Fruit fly (Drosophila melanogaster) whole organism, embryonic: ENCODE results near the gene sr.

ENCODE experiments used
- Aef1 ChIP-seq: fragments of 200-800 bp; sonication (Bioruptor generic); IDR thresholded peaks from 3 replicates; pipeline ENCODE4 v1.3.6; 2022; ENCODE audit warnings: missing biosample characterization, missing genetic modification characterization
- Antp ChIP-seq: fragments of 200-800 bp; sonication (Bioruptor generic); optimal IDR thresholded peaks from 3 replicates; lab custom pipeline; 2016; ENCODE audit warnings: missing biosample characterization, missing genetic modification characterization
- Asciz ChIP-seq: fragments of 200-800 bp; sonication (Bioruptor generic); optimal IDR thresholded peaks from 2 replicates; lab custom pipeline; 2017; ENCODE audit warnings: missing biosample characterization, mild to moderate bottlenecking, missing genetic modification characterization, missing genetic modification reagents
- BtbVII ChIP-seq: fragments of 200-800 bp; sonication (Bioruptor generic); optimal IDR thresholded peaks from 3 replicates; lab custom pipeline; 2017; ENCODE audit warnings: missing biosample characterization, mild to moderate bottlenecking, missing genetic modification characterization
- CG11093 ChIP-seq: fragments of 200-800 bp; sonication (Bioruptor generic); IDR thresholded peaks from 3 replicates; pipeline ENCODE4 v1.3.6; 2022; ENCODE audit warnings: missing biosample characterization, missing genetic modification characterization
- CG11696 ChIP-seq: fragments of 200-800 bp; sonication (Bioruptor generic); IDR thresholded peaks from 2 replicates; pipeline ENCODE4 v1.3.6; 2022; ENCODE audit warnings: missing biosample characterization, missing genetic modification characterization
- CG12236 ChIP-seq: fragments of 200-800 bp; sonication (Bioruptor generic); optimal IDR thresholded peaks from 2 replicates; lab custom pipeline; 2016; ENCODE audit warnings: missing biosample characterization, missing genetic modification characterization
- CG13775 ChIP-seq: fragments of 200-800 bp; sonication (Bioruptor generic); optimal IDR thresholded peaks from 3 replicates; lab custom pipeline; 2017; ENCODE audit warnings: missing biosample characterization, mild to moderate bottlenecking, missing genetic modification characterization
- CG13894 ChIP-seq: fragments of 200-800 bp; sonication (Bioruptor generic); optimal IDR thresholded peaks from 3 replicates; lab custom pipeline; 2018; ENCODE audit warnings: missing biosample characterization, mild to moderate bottlenecking, missing genetic modification characterization, moderate library complexity
- CG17829 ChIP-seq: fragments of 200-800 bp; optimal IDR thresholded peaks from 2 replicates; lab custom pipeline; 2019; ENCODE audit warnings: missing biosample characterization, mild to moderate bottlenecking, missing genetic modification characterization, moderate library complexity
- CG1832 ChIP-seq: fragments of 200-800 bp; sonication (Bioruptor generic); optimal IDR thresholded peaks from 2 replicates; lab custom pipeline; 2017; ENCODE audit warnings: missing biosample characterization, mild to moderate bottlenecking, missing genetic modification characterization, inconsistent platforms
- CG18599 ChIP-seq: fragments of 200-800 bp; sonication (Bioruptor generic); optimal IDR thresholded peaks from 3 replicates; lab custom pipeline; 2017; ENCODE audit warnings: missing biosample characterization, missing genetic modification characterization, mild to moderate bottlenecking, moderate library complexity, missing genetic modification reagents
- CG2116 ChIP-seq: fragments of 200-800 bp; sonication (Bioruptor generic); optimal IDR thresholded peaks from 3 replicates; lab custom pipeline; 2018; ENCODE audit warnings: missing biosample characterization, mild to moderate bottlenecking, missing genetic modification characterization
- CG3995 ChIP-seq: fragments of 200-800 bp; sonication (Bioruptor generic); optimal IDR thresholded peaks from 3 replicates; lab custom pipeline; 2016; ENCODE audit warnings: missing biosample characterization, missing genetic modification characterization
- CG42726 ChIP-seq: fragments of 200-800 bp; sonication (Bioruptor generic); IDR thresholded peaks from 2 replicates; pipeline ENCODE4 v1.3.6; 2022; ENCODE audit warnings: missing biosample characterization, missing genetic modification characterization; ENCODE audit not compliant: partially characterized antibody
- CG4282 ChIP-seq: fragments of 200-800 bp; sonication (Bioruptor generic); optimal IDR thresholded peaks from 2 replicates; lab custom pipeline; 2016; ENCODE audit warnings: missing biosample characterization, missing genetic modification characterization
- CG4328 ChIP-seq: fragments of 200-800 bp; sonication (Bioruptor generic); optimal IDR thresholded peaks from 3 replicates; lab custom pipeline; 2017; ENCODE audit warnings: missing biosample characterization, missing genetic modification reagents, missing genetic modification characterization
- CG6175 ChIP-seq: fragments of 200-800 bp; sonication (Bioruptor generic); IDR thresholded peaks from 3 replicates; pipeline ENCODE4 v1.3.6; 2022; ENCODE audit warnings: missing biosample characterization, missing genetic modification characterization
- CG6765 ChIP-seq: fragments of 200-800 bp; sonication (Bioruptor generic); optimal IDR thresholded peaks from 3 replicates; lab custom pipeline; 2017; ENCODE audit warnings: missing biosample characterization, mild to moderate bottlenecking, missing genetic modification characterization
- CG7271 ChIP-seq: fragments of 200-800 bp; sonication (Bioruptor generic); optimal IDR thresholded peaks from 2 replicates; lab custom pipeline; 2018; ENCODE audit warnings: missing biosample characterization, mild to moderate bottlenecking, missing genetic modification characterization, moderate library complexity
- CG7556 ChIP-seq: fragments of 200-800 bp; sonication (Bioruptor generic); optimal IDR thresholded peaks from 2 replicates; lab custom pipeline; 2017; ENCODE audit warnings: missing biosample characterization, mild to moderate bottlenecking, missing genetic modification characterization
- CG7839 ChIP-seq: fragments of 200-800 bp; sonication (Bioruptor generic); optimal IDR thresholded peaks from 3 replicates; lab custom pipeline; 2018; ENCODE audit warnings: missing biosample characterization, mild to moderate bottlenecking, missing genetic modification characterization, moderate library complexity
- CG7928 ChIP-seq: fragments of 200-800 bp; sonication (Bioruptor generic); optimal IDR thresholded peaks from 2 replicates; lab custom pipeline; 2017; ENCODE audit warnings: missing biosample characterization, mild to moderate bottlenecking, missing genetic modification characterization
- CG9437 ChIP-seq: fragments of 200-800 bp; sonication (Bioruptor generic); optimal IDR thresholded peaks from 2 replicates; lab custom pipeline; 2018; ENCODE audit warnings: missing biosample characterization, mild to moderate bottlenecking, missing genetic modification characterization
- CTCF ChIP-seq: fragments of 200-800 bp; sonication (Bioruptor generic); optimal IDR thresholded peaks from 2 replicates; lab custom pipeline; 2017; ENCODE audit warnings: missing biosample characterization, mild to moderate bottlenecking, missing genetic modification characterization, moderate library complexity
- D ChIP-seq, 2 experiments: fragments of 200-800 bp in 1 of 2; fragments of >200 bp in 1 of 2; sonication (Bioruptor generic) in 1 of 2; optimal IDR thresholded peaks; 2 replicates in 1 of 2; 3 replicates in 1 of 2; lab custom pipeline; 2017; ENCODE audit warnings: mild to moderate bottlenecking in 1 of 2, missing biosample characterization in 1 of 2, missing genetic modification characterization in 1 of 2, missing genetic modification reagents in 1 of 2
- Dad ChIP-seq: fragments of 200-800 bp; sonication (Bioruptor generic); optimal IDR thresholded peaks from 3 replicates; lab custom pipeline; 2016; ENCODE audit warnings: missing biosample characterization, missing genetic modification characterization
- Dek ChIP-seq: fragments of 200-800 bp; sonication (Bioruptor generic); optimal IDR thresholded peaks from 3 replicates; lab custom pipeline; 2019; ENCODE audit warnings: missing biosample characterization, mild to moderate bottlenecking, missing genetic modification characterization, moderate library complexity
- Fer1 ChIP-seq: fragments of 200-800 bp; sonication (Bioruptor generic); optimal IDR thresholded peaks from 2 replicates; lab custom pipeline; 2017; ENCODE audit warnings: missing biosample characterization, mild to moderate bottlenecking, missing genetic modification characterization
- Mes4 ChIP-seq: fragments of 200-800 bp; sonication (Bioruptor generic); optimal IDR thresholded peaks from 2 replicates; lab custom pipeline; 2016; ENCODE audit warnings: missing biosample characterization, missing genetic modification characterization
- Nf-YC ChIP-seq: fragments of 200-800 bp; optimal IDR thresholded peaks from 3 replicates; lab custom pipeline; 2019; ENCODE audit warnings: missing biosample characterization, mild to moderate bottlenecking, missing genetic modification characterization, moderate library complexity
- PHDP ChIP-seq: fragments of 200-800 bp; sonication (Bioruptor generic); optimal IDR thresholded peaks from 3 replicates; lab custom pipeline; 2018; ENCODE audit warnings: missing biosample characterization, mild to moderate bottlenecking, missing genetic modification characterization, moderate library complexity
- Poxn ChIP-seq: fragments of 200-800 bp; sonication (Bioruptor generic); IDR thresholded peaks from 2 replicates; pipeline ENCODE4 v1.3.6; 2022; ENCODE audit warnings: missing biosample characterization, missing genetic modification characterization
- Stat92E ChIP-seq, 3 experiments: fragments of >200 bp in 2 of 3; fragments of 200-800 bp in 1 of 3; sonication (Bioruptor generic) in 1 of 3; optimal IDR thresholded peaks; 2 replicates each; lab custom pipeline; 2017 to 2019; ENCODE audit warnings: missing biosample characterization in 3 of 3, missing genetic modification characterization in 3 of 3, mild to moderate bottlenecking in 1 of 3, moderate library complexity in 1 of 3
- Xbp1 ChIP-seq: fragments of 200-800 bp; sonication (Bioruptor generic); optimal IDR thresholded peaks from 3 replicates; lab custom pipeline; 2016; ENCODE audit warnings: missing biosample characterization, mild to moderate bottlenecking, missing genetic modification characterization
- chn ChIP-seq: fragments of 200-800 bp; sonication (Bioruptor generic); optimal IDR thresholded peaks from 2 replicates; lab custom pipeline; 2016; ENCODE audit warnings: missing biosample characterization, missing genetic modification characterization
- dm ChIP-seq: fragments of 200-800 bp; sonication (Bioruptor generic); optimal IDR thresholded peaks from 3 replicates; lab custom pipeline; 2016; ENCODE audit warnings: missing biosample characterization, missing genetic modification characterization
- gfzf ChIP-seq: fragments of 200-800 bp; sonication (Bioruptor generic); optimal IDR thresholded peaks from 2 replicates; lab custom pipeline; 2016; ENCODE audit warnings: missing biosample characterization, mild to moderate bottlenecking, missing genetic modification characterization, moderate library complexity
- hb ChIP-seq: fragments of 200-800 bp; sonication (Bioruptor generic); IDR thresholded peaks from 3 replicates; pipeline ENCODE4 v1.3.6; 2022; ENCODE audit warnings: missing biosample characterization, missing genetic modification characterization; ENCODE audit not compliant: partially characterized antibody
- nau ChIP-seq: fragments of 200-800 bp; sonication (Bioruptor generic); optimal IDR thresholded peaks from 3 replicates; lab custom pipeline; 2017; ENCODE audit warnings: missing biosample characterization, mild to moderate bottlenecking, missing genetic modification characterization, missing genetic modification reagents
- pfk ChIP-seq: fragments of 200-800 bp; sonication (Bioruptor generic); optimal IDR thresholded peaks from 2 replicates; lab custom pipeline; 2018; ENCODE audit warnings: missing biosample characterization, mild to moderate bottlenecking, missing genetic modification characterization, moderate library complexity
- pzg ChIP-seq: fragments of 200-800 bp; sonication (Bioruptor generic); optimal IDR thresholded peaks from 3 replicates; lab custom pipeline; 2018; ENCODE audit warnings: missing biosample characterization, mild to moderate bottlenecking, missing genetic modification characterization, moderate library complexity
- scrt ChIP-seq: fragments of 200-800 bp; sonication (Bioruptor generic); optimal IDR thresholded peaks from 2 replicates; lab custom pipeline; 2018; ENCODE audit warnings: missing biosample characterization, mild to moderate bottlenecking, missing genetic modification characterization, moderate library complexity
- sima ChIP-seq: fragments of 200-800 bp; sonication (Bioruptor generic); optimal IDR thresholded peaks from 2 replicates; lab custom pipeline; 2016; ENCODE audit warnings: missing biosample characterization, missing genetic modification characterization
- slbo ChIP-seq: fragments of 200-800 bp; sonication (Bioruptor generic); IDR thresholded peaks from 2 replicates; pipeline ENCODE4 v1.3.6; 2022; ENCODE audit warnings: missing biosample characterization, missing genetic modification characterization
- slou ChIP-seq: fragments of 200-800 bp; sonication (Bioruptor generic); optimal IDR thresholded peaks from 3 replicates; lab custom pipeline; 2016; ENCODE audit warnings: missing biosample characterization, missing genetic modification characterization
- so ChIP-seq: fragments of 200-800 bp; sonication (Bioruptor generic); IDR thresholded peaks from 3 replicates; pipeline ENCODE4 v1.3.6; 2022; ENCODE audit warnings: missing biosample characterization, missing genetic modification characterization
- ttk ChIP-seq: fragments of 200-800 bp; sonication (Bioruptor generic); IDR thresholded peaks from 2 replicates; pipeline ENCODE4 v2.1.2; 2022; ENCODE audit warnings: missing biosample characterization, missing genetic modification characterization
- unpg ChIP-seq: fragments of 200-800 bp; sonication (Bioruptor generic); optimal IDR thresholded peaks from 3 replicates; lab custom pipeline; 2018; ENCODE audit warnings: missing biosample characterization, mild to moderate bottlenecking, missing genetic modification characterization, moderate library complexity
- wek ChIP-seq: fragments of 200-800 bp; sonication (Bioruptor generic); optimal IDR thresholded peaks from 3 replicates; lab custom pipeline; 2018; ENCODE audit warnings: missing biosample characterization, mild to moderate bottlenecking, missing genetic modification characterization, moderate library complexity

sr gene

DNA sequence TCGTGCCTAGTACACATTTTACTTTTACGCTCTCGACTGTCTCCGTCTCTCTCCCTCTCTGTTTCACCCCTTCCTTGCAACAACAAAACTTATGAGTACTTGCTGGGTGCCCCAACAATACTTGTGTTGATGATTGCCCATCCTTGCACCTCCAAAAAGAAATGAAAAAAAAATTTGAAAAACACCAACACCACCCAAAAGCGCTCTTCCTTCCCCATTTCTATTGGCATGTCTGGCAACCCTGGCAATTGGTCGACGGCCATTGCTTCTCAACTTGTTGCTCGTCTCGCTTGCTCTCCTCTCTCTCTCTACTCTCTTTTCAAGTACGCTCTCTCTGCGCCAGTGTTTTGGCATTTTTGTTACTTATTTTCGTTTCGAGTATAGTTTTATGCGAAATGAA is 77.8 kb downstream of the sr start (continued):
- TF ChIP-seq Antp (GFP tag; lab: Kevin White, UChicago) (no peak), CG18599 (GFP tag; lab: Kevin White, UChicago) (peak; percentile 65), CG1832 (GFP tag; lab: Kevin White, UChicago) (no peak), CG6175 (GFP tag; lab: Robert Waterston, UW) (0 out of 3 replicates have a peak, but pooled peaks have one; percentile 25), Mes4 (GFP tag; lab: Kevin White, UChicago) (no peak), BtbVII (peak; percentile 52), CG7839 (tag; lab: Kevin White, UChicago) (peak; percentile 23), Xbp1 (GFP tag; lab: Kevin White, UChicago) (no peak), Fer1 (peak; percentile 32), sima (no peak), CG4328 (peak; percentile 36), D (optimal IDR thresholded peaks at IDR 0.05; lab: Kevin White, UChicago) (no peak), D (GFP tag; optimal IDR thresholded peaks at IDR 0.05; lab: Kevin White, UChicago) (no peak), CG13775 (GFP tag; lab: Kevin White, UChicago) (peak; percentile 14), CG7928 (GFP tag; lab: Kevin White, UChicago) (no peak), scrt (GFP tag; lab: Kevin White, UChicago) (peak; percentile 99), so (GFP tag; lab: Robert Waterston, UW) (0 out of 3 replicates have a peak, but pooled peaks have one; percentile 8), slbo (peak; percentile 56; the same call in 1 of the 2 replicates), slou (no peak), CG11696 (no peak), dm (GFP tag; lab: Kevin White, UChicago) (no peak), pfk (peak; percentile 4), CG7556 (no peak), wek (no peak), Nf-YC (peak; percentile 47), PHDP (no peak), ttk (GFP tag; lab: Robert Waterston, UW) (no peak), Poxn (no peak), CG2116 (GFP tag; lab: Kevin White, UChicago) (peak; percentile 24), Aef1 (no peak), chn (peak; percentile 19), hb (GFP tag; lab: Robert Waterston, UW) (no peak), Dad (GFP tag; lab: Kevin White, UChicago) (no peak), CG12236 (GFP tag; lab: Kevin White, UChicago) (no peak), gfzf (peak; percentile 1), nau (GFP tag; lab: Kevin White, UChicago) (no peak), Dek (tag; lab: Kevin White, UChicago) (no peak), CTCF (GFP tag; lab: Kevin White, UChicago) (peak; percentile 56), Asciz (no peak), CG9437 (GFP tag; lab: Kevin White, UChicago) (no peak), CG3995 (GFP tag; lab: Kevin White, UChicago) (peak; percentile 44), CG4282 (GFP tag; lab: Kevin White, UChicago) (no peak), Stat92E (GFP tag; optimal IDR thresholded peaks at IDR 0.05; lab: Kevin White, UChicago) (no peak), CG11093 (no peak), CG42726 (GFP tag; lab: Robert Waterston, UW) (no peak), CG17829 (no peak), CG7271 (tag; lab: Kevin White, UChicago) (no peak), unpg (GFP tag; lab: Kevin White, UChicago) (peak; percentile 29), CG13894 (tag; lab: Kevin White, UChicago) (peak; percentile 10), pzg (GFP tag; lab: Kevin White, UChicago) (peak; percentile 28), CG6765 (GFP tag; lab: Kevin White, UChicago) (peak; percentile 67)
